Worm (Caenorhabditis elegans) whole organism, L3 larva: ENCODE results near the gene unc-85.
A peak's percentile ranks its signal among the peaks of the same experiment; 100 is the strongest.

Experiments used
- R02D3.7 ChIP-seq: fragments of 150-350 bp; optimal IDR thresholded peaks from 2 replicates; lab custom pipeline; 2014; ENCODE audit warnings: missing biosample characterization, missing genetic modification characterization
- ZK546.5 ChIP-seq: sonication (generic microtip); optimal IDR thresholded peaks from 2 replicates; lab custom pipeline; 2017; ENCODE audit warnings: missing biosample characterization, missing genetic modification characterization
- aly-2 ChIP-seq: fragments of 150-350 bp; optimal IDR thresholded peaks from 2 replicates; lab custom pipeline; 2014; ENCODE audit warnings: missing biosample characterization, missing genetic modification characterization
- ama-1 ChIP-seq: fragments of 150-350 bp; optimal IDR thresholded peaks from 2 replicates; lab custom pipeline; 2018
- ceh-16 ChIP-seq: sonication (generic microtip); optimal IDR thresholded peaks from 2 replicates; lab custom pipeline; 2017; ENCODE audit warnings: missing biosample characterization, missing genetic modification characterization
- ceh-28 ChIP-seq: fragments of 150-350 bp; optimal IDR thresholded peaks from 2 replicates; lab custom pipeline; 2014; ENCODE audit warnings: missing biosample characterization, missing genetic modification reagents, missing genetic modification characterization
- ceh-82 ChIP-seq: fragments of 150-350 bp; optimal IDR thresholded peaks from 2 replicates; lab custom pipeline; 2014; ENCODE audit warnings: missing biosample characterization, missing genetic modification characterization
- egl-27 ChIP-seq: sonication (generic microtip); optimal IDR thresholded peaks from 4 replicates; lab custom pipeline; 2017; ENCODE audit warnings: missing biosample characterization, missing genetic modification reagents, missing genetic modification characterization
- egl-5 ChIP-seq: fragments of 150-350 bp; optimal IDR thresholded peaks from 2 replicates; lab custom pipeline; 2017; ENCODE audit warnings: missing biosample characterization, missing genetic modification reagents, missing genetic modification characterization, inconsistent platforms
- elt-1 ChIP-seq: fragments of 150-350 bp; optimal IDR thresholded peaks from 2 replicates; lab custom pipeline; 2014; ENCODE audit warnings: missing biosample characterization, missing genetic modification characterization
- elt-2 ChIP-seq: sonication (generic microtip); optimal IDR thresholded peaks from 2 replicates; lab custom pipeline; 2016; ENCODE audit warnings: missing genetic modification reagents, mild to moderate bottlenecking, missing genetic modification characterization, missing compliant biosample characterization
- elt-3 ChIP-seq, 3 experiments: fragments of 150-350 bp in 1 of 3; sonication (generic microtip) in 2 of 3; optimal IDR thresholded peaks; 2 replicates in 2 of 3; 4 replicates in 1 of 3; lab custom pipeline; 2014 to 2017; ENCODE audit warnings: missing biosample characterization in 3 of 3, missing genetic modification characterization in 3 of 3
- fkh-10 ChIP-seq: sonication (generic microtip); optimal IDR thresholded peaks from 2 replicates; lab custom pipeline; 2017; ENCODE audit warnings: missing biosample characterization, missing genetic modification reagents, missing genetic modification characterization
- fkh-2 ChIP-seq: fragments of 150-350 bp; optimal IDR thresholded peaks from 2 replicates; lab custom pipeline; 2014; ENCODE audit warnings: missing biosample characterization, missing genetic modification reagents, missing genetic modification characterization
- fos-1 ChIP-seq: fragments of 150-350 bp; optimal IDR thresholded peaks from 2 replicates; lab custom pipeline; 2014; ENCODE audit warnings: missing biosample characterization, missing genetic modification characterization
- hmg-11 ChIP-seq: sonication (generic microtip); optimal IDR thresholded peaks from 2 replicates; lab custom pipeline; 2016; ENCODE audit warnings: missing genetic modification characterization, missing compliant biosample characterization
- jun-1 ChIP-seq: fragments of 150-350 bp; optimal IDR thresholded peaks from 2 replicates; lab custom pipeline; 2014; ENCODE audit warnings: missing biosample characterization, missing genetic modification reagents, missing genetic modification characterization
- lin-15B ChIP-seq: fragments of 150-350 bp; optimal IDR thresholded peaks from 2 replicates; lab custom pipeline; 2014; ENCODE audit warnings: missing biosample characterization, missing genetic modification characterization
- lin-39 ChIP-seq: fragments of 150-350 bp; optimal IDR thresholded peaks from 2 replicates; lab custom pipeline; 2018; ENCODE audit warnings: missing biosample characterization, missing genetic modification reagents, missing genetic modification characterization
- lsy-12 ChIP-seq: sonication (generic microtip); optimal IDR thresholded peaks from 2 replicates; lab custom pipeline; 2016; ENCODE audit warnings: mild to moderate bottlenecking, missing genetic modification characterization, missing compliant biosample characterization
- mml-1 ChIP-seq: fragments of 150-350 bp; sonication (generic microtip); optimal IDR thresholded peaks from 3 replicates; lab custom pipeline; 2014; ENCODE audit warnings: missing biosample characterization, missing genetic modification characterization
- nfya-1 ChIP-seq: sonication (generic microtip); optimal IDR thresholded peaks from 2 replicates; lab custom pipeline; 2017; ENCODE audit warnings: missing genetic modification characterization, mild to moderate bottlenecking, missing compliant biosample characterization, antibody characterized with exemption, moderate library complexity; ENCODE audit not compliant: insufficient read depth
- nhr-11 ChIP-seq: fragments of 150-350 bp; optimal IDR thresholded peaks from 2 replicates; lab custom pipeline; 2014; ENCODE audit warnings: missing biosample characterization, missing genetic modification characterization
- nhr-12 ChIP-seq: fragments of 150-350 bp; optimal IDR thresholded peaks from 2 replicates; lab custom pipeline; 2014; ENCODE audit warnings: missing biosample characterization, missing genetic modification characterization
- nhr-23 ChIP-seq: fragments of 150-350 bp; optimal IDR thresholded peaks from 2 replicates; lab custom pipeline; 2014; ENCODE audit warnings: missing biosample characterization, missing genetic modification reagents, missing genetic modification characterization
- nhr-237 ChIP-seq: fragments of 150-350 bp; optimal IDR thresholded peaks from 2 replicates; lab custom pipeline; 2014; ENCODE audit warnings: missing biosample characterization, missing genetic modification characterization
- nhr-25 ChIP-seq: sonication (generic microtip); optimal IDR thresholded peaks from 2 replicates; lab custom pipeline; 2017; ENCODE audit warnings: missing biosample characterization, missing genetic modification characterization
- nhr-28 ChIP-seq: fragments of 150-350 bp; optimal IDR thresholded peaks from 2 replicates; lab custom pipeline; 2014; ENCODE audit warnings: missing biosample characterization, missing genetic modification characterization
- nhr-43 ChIP-seq: sonication (generic microtip); optimal IDR thresholded peaks from 2 replicates; lab custom pipeline; 2016; ENCODE audit warnings: mild to moderate bottlenecking, missing genetic modification characterization, missing compliant biosample characterization; ENCODE audit not compliant: poor library complexity, severe bottlenecking
- nhr-67 ChIP-seq: fragments of 150-350 bp; optimal IDR thresholded peaks from 2 replicates; lab custom pipeline; 2014; ENCODE audit warnings: missing biosample characterization, missing genetic modification characterization
- nhr-76 ChIP-seq: fragments of 150-350 bp; sonication (generic microtip); optimal IDR thresholded peaks from 5 replicates; lab custom pipeline; 2014; ENCODE audit warnings: missing biosample characterization, missing genetic modification characterization
- pha-4 ChIP-seq: fragments of 150-350 bp; optimal IDR thresholded peaks from 2 replicates; lab custom pipeline; 2014; ENCODE audit warnings: missing biosample characterization, missing genetic modification reagents, missing genetic modification characterization
- pqm-1 ChIP-seq: fragments of 150-350 bp; optimal IDR thresholded peaks from 2 replicates; lab custom pipeline; 2017; ENCODE audit warnings: missing biosample characterization, missing genetic modification characterization, inconsistent platforms
- sea-2 ChIP-seq: fragments of 150-350 bp; sonication (generic microtip); optimal IDR thresholded peaks from 4 replicates; lab custom pipeline; 2014; ENCODE audit warnings: missing biosample characterization, missing genetic modification reagents, missing genetic modification characterization
- skn-1 ChIP-seq: fragments of 150-350 bp; optimal IDR thresholded peaks from 2 replicates; lab custom pipeline; 2014; ENCODE audit warnings: missing biosample characterization, missing genetic modification characterization
- tbx-2 ChIP-seq: sonication (generic microtip); optimal IDR thresholded peaks from 2 replicates; lab custom pipeline; 2016; ENCODE audit warnings: mild to moderate bottlenecking, missing genetic modification characterization, missing compliant biosample characterization
- unc-39 ChIP-seq: sonication (generic microtip); optimal IDR thresholded peaks from 4 replicates; lab custom pipeline; 2017; ENCODE audit warnings: missing biosample characterization, missing genetic modification characterization
- unc-62 ChIP-seq: fragments of 150-350 bp; sonication (generic microtip); optimal IDR thresholded peaks from 4 replicates; lab custom pipeline; 2014; ENCODE audit warnings: missing biosample characterization, missing genetic modification reagents, missing genetic modification characterization
- ztf-4 ChIP-seq: fragments of 150-350 bp; optimal IDR thresholded peaks from 2 replicates; lab custom pipeline; 2014; ENCODE audit warnings: missing biosample characterization, missing genetic modification characterization

unc-85 gene

ce11 chrII:4747697-4748096 lies 45.8 kb downstream of the unc-85 start:
- TF ChIP-seq nhr-76 (tag; lab: Kevin White, UChicago) (no peak), ama-1 (lab: Kevin White, UChicago) (peak; percentile 23), skn-1 (no peak), unc-62 (no peak), pha-4 (tag; lab: Kevin White, UChicago) (no peak), nhr-25 (tag; lab: Kevin White, UChicago) (peak; percentile 66), nhr-43 (peak; percentile 12), fos-1 (tag; lab: Kevin White, UChicago) (no peak), elt-1 (tag; lab: Kevin White, UChicago) (no peak)

ce11 chrII:4748374-4748773 lies 46.5 kb downstream of the unc-85 start:
- no peak for TF ChIP-seq elt-2 (tag; lab: Kevin White, UChicago)
- TF ChIP-seq nhr-11, result no peak
- TF ChIP-seq nfya-1 (tag; lab: Kevin White, UChicago), result no peak
- no peak for TF ChIP-seq ama-1 (lab: Kevin White, UChicago)
- no peak for TF ChIP-seq sea-2 (GFP tag; lab: Kevin White, UChicago)
- TF ChIP-seq ceh-28 (tag; lab: Kevin White, UChicago), result no peak
- TF ChIP-seq hmg-11 (tag; lab: Kevin White, UChicago), result no peak
- TF ChIP-seq lin-39 (tag; lab: Kevin White, UChicago), result no peak
- no peak for TF ChIP-seq egl-5
- TF ChIP-seq nhr-76 (tag; lab: Kevin White, UChicago), result no peak
- TF ChIP-seq ceh-82, result no peak
- TF ChIP-seq nhr-12, result no peak
- no peak for TF ChIP-seq pha-4 (tag; lab: Kevin White, UChicago)
- no peak for TF ChIP-seq unc-62
- peak; percentile 54 for TF ChIP-seq lsy-12 (tag; lab: Kevin White, UChicago)
- TF ChIP-seq ztf-4 (tag; lab: Kevin White, UChicago), result peak; percentile 6
- no peak for TF ChIP-seq nhr-28 (tag; lab: Kevin White, UChicago)
- peak; percentile 57 for TF ChIP-seq nhr-43
- TF ChIP-seq nhr-23 (tag; lab: Kevin White, UChicago), result no peak
- no peak for TF ChIP-seq ZK546.5 (tag; lab: Kevin White, UChicago)
- TF ChIP-seq fos-1 (tag; lab: Kevin White, UChicago), result no peak
- TF ChIP-seq nhr-67, result no peak
- no peak for TF ChIP-seq jun-1 (tag; lab: Kevin White, UChicago)
- no peak for TF ChIP-seq aly-2 (tag; lab: Kevin White, UChicago)
- no peak for TF ChIP-seq elt-3 (tag; optimal IDR thresholded peaks at IDR 0.05; lab: Kevin White, UChicago)
- TF ChIP-seq pqm-1 (tag; lab: Kevin White, UChicago), result no peak
- no peak for TF ChIP-seq nhr-237
- no peak for TF ChIP-seq mml-1 (tag; lab: Kevin White, UChicago)
- no peak for TF ChIP-seq fkh-2 (tag; lab: Kevin White, UChicago)
- TF ChIP-seq egl-27, result no peak
- peak; percentile 68 for TF ChIP-seq nhr-25 (tag; lab: Kevin White, UChicago)
- TF ChIP-seq ceh-16, result no peak

- no peak for TF ChIP-seq fkh-10 (GFP tag; lab: Kevin White, UChicago)
- peak in 1 of 3 experiments; percentile 2 for TF ChIP-seq elt-3 (tag; optimal IDR thresholded peaks at IDR 0.05; lab: Kevin White, UChicago)
- TF ChIP-seq pqm-1 (tag; lab: Kevin White, UChicago), result no peak
- TF ChIP-seq jun-1 (tag; lab: Kevin White, UChicago), result no peak
- TF ChIP-seq fos-1 (tag; lab: Kevin White, UChicago), result no peak
- no peak for TF ChIP-seq nhr-11
- TF ChIP-seq lin-39 (tag; lab: Kevin White, UChicago), result no peak
- no peak for TF ChIP-seq lin-15B (tag; lab: Kevin White, UChicago)
- no peak for TF ChIP-seq unc-39 (tag; lab: Kevin White, UChicago)
- no peak for TF ChIP-seq skn-1
- TF ChIP-seq nhr-25 (tag; lab: Kevin White, UChicago), result peak; percentile 46
- no peak for TF ChIP-seq tbx-2
- no peak for TF ChIP-seq R02D3.7 (tag; lab: Kevin White, UChicago)
- TF ChIP-seq, all 47 proteins: peak for 2
Observed at ce11 chrII:4749581-4749980, 47.7 kb downstream of the unc-85 start, which contains the start of gene F41C3.2. Gene F41C3.2 (plus strand): TSS chrII:4749968.
